Worm (Caenorhabditis elegans) whole organism, L1 larva: ENCODE results near the gene dcaf-1.
A peak's percentile ranks its signal among the peaks of the same experiment; 100 is the strongest.

Experiments
- C04F5.9 ChIP-seq: sonication (generic microtip); optimal IDR thresholded peaks from 2 replicates; lab custom pipeline; 2016; ENCODE audit warnings: missing genetic modification characterization, missing compliant biosample characterization
- C16A3.4 ChIP-seq: fragments of 150-350 bp; optimal IDR thresholded peaks from 2 replicates; lab custom pipeline; 2014; ENCODE audit warnings: missing biosample characterization, missing genetic modification characterization
- F16B12.6 ChIP-seq: fragments of 150-350 bp; optimal IDR thresholded peaks from 2 replicates; lab custom pipeline; 2014; ENCODE audit warnings: missing biosample characterization, missing genetic modification characterization
- ama-1 ChIP-seq: fragments of 150-350 bp; optimal IDR thresholded peaks from 2 replicates; lab custom pipeline; 2014
- blmp-1 ChIP-seq: fragments of 150-350 bp; optimal IDR thresholded peaks from 2 replicates; lab custom pipeline; 2014; ENCODE audit warnings: missing biosample characterization, missing genetic modification characterization
- ceh-63 ChIP-seq: fragments of 200-800 bp; sonication (Bioruptor generic); optimal IDR thresholded peaks from 2 replicates; lab custom pipeline; 2018; ENCODE audit warnings: mild to moderate bottlenecking, missing genetic modification characterization, missing compliant biosample characterization
- ceh-82 ChIP-seq, 3 experiments: fragments of 150-350 bp in 1 of 3; sonication (generic microtip) in 2 of 3; optimal IDR thresholded peaks; 2 replicates each; lab custom pipeline; 2014 to 2017; ENCODE audit warnings: missing biosample characterization in 3 of 3, missing genetic modification characterization in 3 of 3
- ceh-88 ChIP-seq: fragments of 200-800 bp; sonication (Bioruptor generic); IDR thresholded peaks from 2 replicates; pipeline ENCODE4 v1.3.6; 2022; ENCODE audit warnings: missing genetic modification characterization, missing compliant biosample characterization
- ces-1 ChIP-seq: fragments of 150-350 bp; optimal IDR thresholded peaks from 2 replicates; lab custom pipeline; 2014; ENCODE audit warnings: missing biosample characterization, missing genetic modification reagents, missing genetic modification characterization
- dsc-1 ChIP-seq: sonication (generic microtip); optimal IDR thresholded peaks from 2 replicates; lab custom pipeline; 2016; ENCODE audit warnings: mild to moderate bottlenecking, missing genetic modification characterization, missing compliant biosample characterization
- efl-1 ChIP-seq, 4 experiments: fragments of 150-350 bp; optimal IDR thresholded peaks in 3 of 4; peaks in 1 of 4; 1 replicate in 1 of 4; 2 replicates in 3 of 4; lab custom pipeline; 2014; ENCODE audit warnings: missing biosample characterization in 2 of 4, missing genetic modification characterization in 2 of 4, missing genetic modification reagents in 2 of 4
- efl-3 ChIP-seq: fragments of 200-800 bp; sonication (Bioruptor generic); optimal IDR thresholded peaks from 2 replicates; lab custom pipeline; 2018; ENCODE audit warnings: mild to moderate bottlenecking, missing genetic modification characterization, missing compliant biosample characterization
- egl-27 ChIP-seq, 2 experiments: fragments of 150-350 bp in 1 of 2; sonication (generic microtip); optimal IDR thresholded peaks; 3 replicates each; lab custom pipeline; 2017 to 2018; ENCODE audit warnings: missing biosample characterization in 2 of 2, missing genetic modification characterization in 2 of 2, missing genetic modification reagents in 2 of 2
- elt-2 ChIP-seq: sonication (generic microtip); optimal IDR thresholded peaks from 2 replicates; lab custom pipeline; 2016; ENCODE audit warnings: missing genetic modification characterization, mild to moderate bottlenecking, inconsistent platforms, missing compliant biosample characterization, missing genetic modification reagents
- elt-3 ChIP-seq, 6 experiments: fragments of 150-350 bp in 1 of 6; sonication (generic microtip); optimal IDR thresholded peaks; 2 replicates each; lab custom pipeline; 2017 to 2018; ENCODE audit warnings: missing biosample characterization in 6 of 6, missing genetic modification characterization in 6 of 6, inconsistent platforms in 1 of 6
- fkh-8 ChIP-seq: sonication (generic microtip); optimal IDR thresholded peaks from 2 replicates; lab custom pipeline; 2016; ENCODE audit warnings: mild to moderate bottlenecking, missing genetic modification characterization, missing compliant biosample characterization
- fos-1 ChIP-seq: fragments of 150-350 bp; optimal IDR thresholded peaks from 2 replicates; lab custom pipeline; 2014; ENCODE audit warnings: missing biosample characterization, missing genetic modification characterization
- hlh-17 ChIP-seq: fragments of 200-800 bp; sonication (Bioruptor generic); optimal IDR thresholded peaks from 2 replicates; lab custom pipeline; 2018; ENCODE audit warnings: missing genetic modification characterization, mild to moderate bottlenecking, missing compliant biosample characterization, moderate library complexity, borderline replicate concordance
- isw-1 ChIP-seq: fragments of 200-800 bp; sonication (Bioruptor generic); IDR thresholded peaks from 2 replicates; pipeline ENCODE4 v1.3.6; 2022; ENCODE audit warnings: missing genetic modification characterization, missing compliant biosample characterization
- lin-13 ChIP-seq: fragments of 150-350 bp; optimal IDR thresholded peaks from 2 replicates; lab custom pipeline; 2014; ENCODE audit warnings: missing biosample characterization, missing genetic modification reagents, missing genetic modification characterization
- lin-14 ChIP-seq: fragments of 200-800 bp; sonication (Bioruptor generic); optimal IDR thresholded peaks from 2 replicates; lab custom pipeline; 2018; ENCODE audit warnings: mild to moderate bottlenecking, missing genetic modification characterization, moderate library complexity, missing compliant biosample characterization
- lin-15B ChIP-seq: fragments of 150-350 bp; sonication (generic microtip); optimal IDR thresholded peaks from 3 replicates; lab custom pipeline; 2014; ENCODE audit warnings: missing biosample characterization, missing genetic modification characterization
- lin-35 ChIP-seq, 2 experiments: fragments of 150-350 bp; optimal IDR thresholded peaks; 2 replicates each; lab custom pipeline; 2014; ENCODE audit warnings: missing biosample characterization in 2 of 2, missing genetic modification characterization in 2 of 2, missing genetic modification reagents in 2 of 2
- lsy-2 ChIP-seq, 2 experiments: fragments of 150-350 bp; optimal IDR thresholded peaks; 2 replicates each; lab custom pipeline; 2014; ENCODE audit warnings: missing biosample characterization in 2 of 2, missing genetic modification characterization in 2 of 2
- mep-1 ChIP-seq: fragments of 150-350 bp; optimal IDR thresholded peaks from 2 replicates; lab custom pipeline; 2014; ENCODE audit warnings: missing biosample characterization, missing genetic modification characterization
- nhr-20 ChIP-seq: sonication (generic microtip); optimal IDR thresholded peaks from 2 replicates; lab custom pipeline; 2016; ENCODE audit warnings: mild to moderate bottlenecking, missing genetic modification characterization, missing compliant biosample characterization
- nhr-237 ChIP-seq: fragments of 150-350 bp; optimal IDR thresholded peaks from 2 replicates; lab custom pipeline; 2014; ENCODE audit warnings: missing biosample characterization, missing genetic modification characterization
- nhr-28 ChIP-seq: fragments of 150-350 bp; optimal IDR thresholded peaks from 2 replicates; lab custom pipeline; 2014; ENCODE audit warnings: missing biosample characterization, missing genetic modification characterization
- nhr-71 ChIP-seq: sonication (generic microtip); optimal IDR thresholded peaks from 2 replicates; lab custom pipeline; 2016; ENCODE audit warnings: mild to moderate bottlenecking, missing genetic modification characterization, moderate library complexity, missing compliant biosample characterization
- nhr-76 ChIP-seq: sonication (generic microtip); optimal IDR thresholded peaks from 2 replicates; lab custom pipeline; 2017; ENCODE audit warnings: missing biosample characterization, missing genetic modification characterization
- nhr-77 ChIP-seq: fragments of 150-350 bp; optimal IDR thresholded peaks from 2 replicates; lab custom pipeline; 2014; ENCODE audit warnings: missing biosample characterization, missing genetic modification characterization
- nhr-85 ChIP-seq: sonication (generic microtip); peaks from one replicate; lab custom pipeline; 2016; ENCODE audit warnings: missing genetic modification characterization, inconsistent platforms, missing compliant biosample characterization
- nhr-90 ChIP-seq: sonication (generic microtip); optimal IDR thresholded peaks from 2 replicates; lab custom pipeline; 2016; ENCODE audit warnings: mild to moderate bottlenecking, missing genetic modification characterization, missing compliant biosample characterization; ENCODE audit not compliant: poor library complexity
- pag-3 ChIP-seq: sonication (generic microtip); optimal IDR thresholded peaks from 2 replicates; lab custom pipeline; 2017; ENCODE audit warnings: missing genetic modification characterization, mild to moderate bottlenecking, missing compliant biosample characterization, antibody characterized with exemption, borderline replicate concordance; ENCODE audit not compliant: insufficient read depth
- pax-3 ChIP-seq: fragments of 200-800 bp; sonication (Bioruptor generic); optimal IDR thresholded peaks from 2 replicates; lab custom pipeline; 2018; ENCODE audit warnings: mild to moderate bottlenecking, missing genetic modification characterization, moderate library complexity, missing compliant biosample characterization
- rnt-1 ChIP-seq: sonication (generic microtip); optimal IDR thresholded peaks from 2 replicates; lab custom pipeline; 2016; ENCODE audit warnings: mild to moderate bottlenecking, missing genetic modification characterization, moderate library complexity, missing compliant biosample characterization
- snpc-4 ChIP-seq: fragments of 150-350 bp; optimal IDR thresholded peaks from 2 replicates; lab custom pipeline; 2014; ENCODE audit warnings: missing biosample characterization, missing genetic modification characterization
- snu-23 ChIP-seq: sonication (generic microtip); optimal IDR thresholded peaks from 2 replicates; lab custom pipeline; 2016; ENCODE audit warnings: missing genetic modification characterization, missing compliant biosample characterization
- sox-4 ChIP-seq: sonication (generic microtip); optimal IDR thresholded peaks from 2 replicates; lab custom pipeline; 2016; ENCODE audit warnings: missing genetic modification characterization, missing compliant biosample characterization
- sptf-1 ChIP-seq: fragments of 150-350 bp; optimal IDR thresholded peaks from 2 replicates; lab custom pipeline; 2014; ENCODE audit warnings: missing biosample characterization, missing genetic modification characterization
- sup-37 ChIP-seq: fragments of 200-800 bp; sonication (Bioruptor generic); optimal IDR thresholded peaks from 2 replicates; lab custom pipeline; 2018; ENCODE audit warnings: mild to moderate bottlenecking, missing genetic modification characterization, missing compliant biosample characterization
- unc-130 ChIP-seq: fragments of 150-350 bp; optimal IDR thresholded peaks from 2 replicates; lab custom pipeline; 2017; ENCODE audit warnings: missing biosample characterization, missing genetic modification characterization, inconsistent platforms
- unc-62 ChIP-seq: fragments of 150-350 bp; optimal IDR thresholded peaks from 2 replicates; lab custom pipeline; 2014; ENCODE audit warnings: missing biosample characterization, missing genetic modification reagents, missing genetic modification characterization
- unc-86 ChIP-seq: sonication (generic microtip); optimal IDR thresholded peaks from 2 replicates; lab custom pipeline; 2016; ENCODE audit warnings: missing genetic modification characterization, missing compliant biosample characterization
- zip-4 ChIP-seq: fragments of 200-800 bp; sonication (Bioruptor generic); optimal IDR thresholded peaks from 2 replicates; lab custom pipeline; 2018; ENCODE audit warnings: mild to moderate bottlenecking, missing genetic modification characterization, moderate library complexity, missing compliant biosample characterization
- ztf-11 ChIP-seq, 2 experiments: sonication (generic microtip); optimal IDR thresholded peaks; 2 replicates each; lab custom pipeline; 2016 to 2017; ENCODE audit warnings: missing genetic modification characterization in 2 of 2, missing biosample characterization in 1 of 2, missing compliant biosample characterization in 1 of 2
- ztf-4 ChIP-seq: fragments of 150-350 bp; optimal IDR thresholded peaks from 2 replicates; lab custom pipeline; 2014; ENCODE audit warnings: missing biosample characterization, missing genetic modification characterization

Gene dcaf-1

ce11 chrIV:9718396-9718795, 11.9 kb upstream of the dcaf-1 start (continued):
- TF ChIP-seq nhr-237 (peak; percentile 78), nhr-28 (tag; lab: Kevin White, UChicago) (no peak), pax-3 (tag; lab: Kevin White, UChicago) (peak; percentile 41), ceh-63 (GFP tag; lab: Kevin White, UChicago) (no peak), rnt-1 (tag; lab: Kevin White, UChicago) (peak; percentile 80), unc-86 (tag; lab: Kevin White, UChicago) (peak; percentile 63), lin-14 (GFP tag; lab: Kevin White, UChicago) (peak; percentile 93), nhr-77 (tag; lab: Kevin White, UChicago) (peak; percentile 51), lin-13 (GFP tag; lab: Kevin White, UChicago) (peak; percentile 68), unc-62 (GFP tag; lab: Kevin White, UChicago) (no peak), unc-130 (tag; lab: Kevin White, UChicago) (peak; percentile 73), lin-35 (GFP tag; optimal IDR thresholded peaks at IDR 0.05; lab: Kevin White, UChicago) (peak; percentile 62 to 66), efl-1 (optimal IDR thresholded peaks at IDR 0.05; lab: Kevin White, UChicago) (peak; percentile 56 to 66), efl-1 (GFP tag; optimal IDR thresholded peaks at IDR 0.05 in 1 of 2; lab: Kevin White, UChicago) (peak; percentile 32 to 94), sup-37 (GFP tag; lab: Kevin White, UChicago) (no peak), F16B12.6 (tag; lab: Kevin White, UChicago) (no peak), fos-1 (tag; lab: Kevin White, UChicago) (peak; percentile 68), nhr-85 (tag; lab: Kevin White, UChicago) (peak; percentile 92), fkh-8 (tag; lab: Kevin White, UChicago) (peak; percentile 87), mep-1 (tag; lab: Kevin White, UChicago) (peak; percentile 48), ces-1 (no peak), nhr-20 (peak; percentile 88), isw-1 (no peak; the same call in 1 of the 2 replicates), pag-3 (tag; lab: Kevin White, UChicago) (peak; percentile 20), C04F5.9 (tag; lab: Kevin White, UChicago) (no peak)

- no peak for TF ChIP-seq hlh-17 (GFP tag; lab: Kevin White, UChicago)
- TF ChIP-seq zip-4 (GFP tag; lab: Kevin White, UChicago): no peak
- TF ChIP-seq ama-1: no peak
- no peak for TF ChIP-seq ceh-82 (tag; optimal IDR thresholded peaks at IDR 0.05; lab: Kevin White, UChicago)
- no peak for TF ChIP-seq lsy-2 (tag; optimal IDR thresholded peaks at IDR 0.05; lab: Kevin White, UChicago)
- no peak for TF ChIP-seq ceh-88 (GFP tag; lab: Robert Waterston, UW)
- no peak for TF ChIP-seq lin-14 (GFP tag; lab: Kevin White, UChicago)
- no peak for TF ChIP-seq efl-3 (GFP tag; lab: Kevin White, UChicago)
- no peak for TF ChIP-seq lin-15B (tag; lab: Kevin White, UChicago)
- TF ChIP-seq snpc-4: no peak
- TF ChIP-seq nhr-77 (tag; lab: Kevin White, UChicago): no peak
- TF ChIP-seq nhr-90: no peak
- no peak for TF ChIP-seq ztf-11 (tag; optimal IDR thresholded peaks at IDR 0.05; lab: Kevin White, UChicago)
- no peak for TF ChIP-seq pax-3 (tag; lab: Kevin White, UChicago)
- no peak for TF ChIP-seq nhr-76
- TF ChIP-seq efl-1 (optimal IDR thresholded peaks at IDR 0.05; lab: Kevin White, UChicago): no peak
- no peak for TF ChIP-seq efl-1 (GFP tag; optimal IDR thresholded peaks at IDR 0.05 in 1 of 2; lab: Kevin White, UChicago)
These were observed 11.3 kb upstream of the dcaf-1 start for ce11 chrIV:9717844-9718243.

- peak; percentile 59 for TF ChIP-seq nhr-85 (tag; lab: Kevin White, UChicago)
- peak; percentile 36 for TF ChIP-seq nhr-71 (tag; lab: Kevin White, UChicago)
- TF ChIP-seq C04F5.9 (tag; lab: Kevin White, UChicago): no peak
- TF ChIP-seq mep-1 (tag; lab: Kevin White, UChicago): peak; percentile 30
- TF ChIP-seq C16A3.4 (tag; lab: Kevin White, UChicago): peak; percentile 14
- no peak for TF ChIP-seq lin-13 (GFP tag; lab: Kevin White, UChicago)
- peak; percentile 41 for TF ChIP-seq nhr-20
- TF ChIP-seq lin-35 (GFP tag; optimal IDR thresholded peaks at IDR 0.05; lab: Kevin White, UChicago): peak in 1 of 2 experiments; percentile 50
- TF ChIP-seq elt-3 (tag; optimal IDR thresholded peaks at IDR 0.05; lab: Kevin White, UChicago): peak in 5 of 6 experiments; percentile 49 to 81 (median 66)
- no peak for TF ChIP-seq ztf-11 (tag; optimal IDR thresholded peaks at IDR 0.05; lab: Kevin White, UChicago)
- TF ChIP-seq lin-14 (GFP tag; lab: Kevin White, UChicago): peak; percentile 64
- no peak for TF ChIP-seq dsc-1
- TF ChIP-seq lsy-2 (tag; optimal IDR thresholded peaks at IDR 0.05; lab: Kevin White, UChicago): peak in 1 of 2 experiments; percentile 40
- TF ChIP-seq egl-27 (tag; optimal IDR thresholded peaks at IDR 0.05; lab: Kevin White, UChicago): no peak
- TF ChIP-seq ztf-4 (tag; lab: Kevin White, UChicago): peak; percentile 5
- peak; percentile 33 for TF ChIP-seq snu-23
- TF ChIP-seq efl-1 (optimal IDR thresholded peaks at IDR 0.05; lab: Kevin White, UChicago): no peak
- TF ChIP-seq efl-1 (GFP tag; optimal IDR thresholded peaks at IDR 0.05 in 1 of 2; lab: Kevin White, UChicago): peak in 1 of 2 experiments; percentile 6
- no peak for TF ChIP-seq sox-4 (tag; lab: Kevin White, UChicago)
- TF ChIP-seq sptf-1 (tag; lab: Kevin White, UChicago): no peak
- peak; percentile 98 for TF ChIP-seq blmp-1 (tag; lab: Kevin White, UChicago)
- TF ChIP-seq elt-2 (tag; lab: Kevin White, UChicago): peak; percentile 56
These were observed 10.0 kb upstream of the dcaf-1 start for ce11 chrIV:9716490-9716889.
